Fruit fly (Drosophila melanogaster): Measurements from ENCODE around the gene CG32462.

The CG32462 gene

dm6 chr3L:22871845-22872361, 18.6 kb upstream of the CG32462 start, which contains the start of the genes CG11109 and Arf1:
Gene CG11109 (plus strand): TSS chr3L:22872200.
Gene Arf1 (minus strand): TSS chr3L:22872231.
- no peak for TF ChIP-seq rn (GFP tag; IDR thresholded peaks at IDR 0.05)
- no peak for TF ChIP-seq CG8301 (tag; optimal IDR thresholded peaks at IDR 0.05)
- TF ChIP-seq EcR (GFP tag; optimal IDR thresholded peaks at IDR 0.05): no peak
- no peak for TF ChIP-seq CG14655 (GFP tag; optimal IDR thresholded peaks at IDR 0.05)

- TF ChIP-seq Ets98B (GFP tag; IDR thresholded peaks at IDR 0.05) (no peak), CG34367 (tag; optimal IDR thresholded peaks at IDR 0.05) (no peak), CG13204 (GFP tag; optimal IDR thresholded peaks at IDR 0.05) (no peak), CG9948 (tag; optimal IDR thresholded peaks at IDR 0.05) (no peak), CG14655 (GFP tag; optimal IDR thresholded peaks at IDR 0.05) (no peak), Pif1B (GFP tag; optimal IDR thresholded peaks at IDR 0.05) (no peak), CG12605 (GFP tag; IDR thresholded peaks at IDR 0.05) (no peak), CG32121 (GFP tag; IDR thresholded peaks at IDR 0.05) (peak; percentile 53; the same call in 1 of the 2 replicates), Snoo (tag; optimal IDR thresholded peaks at IDR 0.05) (no peak), fd96Ca (GFP tag; IDR thresholded peaks at IDR 0.05) (peak; percentile 32; the same call in 1 of the 3 replicates), CG4496 (GFP tag; IDR thresholded peaks at IDR 0.05) (peak; percentile 37; the same call in 2 of the 3 replicates), CG15710 (tag; optimal IDR thresholded peaks at IDR 0.05) (no peak), EcR (GFP tag; optimal IDR thresholded peaks at IDR 0.05) (no peak)
Measured at dm6 chr3L:22871030-22871844, 17.9 kb upstream of the CG32462 start.

dm6 chr3L:22870378-22870777, 17.1 kb upstream of the CG32462 start:
- no peak for TF ChIP-seq gl (tag; optimal IDR thresholded peaks at IDR 0.05)
- no peak for TF ChIP-seq CG8159 (tag; optimal IDR thresholded peaks at IDR 0.05)
- no peak for TF ChIP-seq CG12605 (GFP tag; IDR thresholded peaks at IDR 0.05)
- no peak for TF ChIP-seq CG8301 (tag; optimal IDR thresholded peaks at IDR 0.05)
- no peak for TF ChIP-seq CG9948 (tag; optimal IDR thresholded peaks at IDR 0.05)
- no peak for TF ChIP-seq EcR (GFP tag; optimal IDR thresholded peaks at IDR 0.05)
- no peak for TF ChIP-seq Pif1A (GFP tag; optimal IDR thresholded peaks at IDR 0.05)
- TF ChIP-seq Snoo (tag; optimal IDR thresholded peaks at IDR 0.05): no peak
- no peak for TF ChIP-seq D1 (tag; optimal IDR thresholded peaks at IDR 0.05)
- no peak for TF ChIP-seq CG17806 (tag; optimal IDR thresholded peaks at IDR 0.05)

- TF ChIP-seq CG4496 (GFP tag; IDR thresholded peaks at IDR 0.05) (0 out of 3 replicates have a peak, but pooled peaks have one; percentile 43), EcR (GFP tag; optimal IDR thresholded peaks at IDR 0.05) (no peak), CG15710 (tag; optimal IDR thresholded peaks at IDR 0.05) (peak; percentile 11), Ets98B (GFP tag; IDR thresholded peaks at IDR 0.05) (peak; percentile 39; the same call in 1 of the 2 replicates), Snoo (tag; optimal IDR thresholded peaks at IDR 0.05) (peak; percentile 28)
Measured at dm6 chr3L:22868070-22868469, 14.8 kb upstream of the CG32462 start, which contains the start of gene EMC4. Gene EMC4 (minus strand): TSS chr3L:22868243.

dm6 chr3L:22865061-22865418, 11.7 kb upstream of the CG32462 start:
- TF ChIP-seq EcR (GFP tag; optimal IDR thresholded peaks at IDR 0.05) (no peak), CG15710 (tag; optimal IDR thresholded peaks at IDR 0.05) (peak; percentile 64), D1 (tag; optimal IDR thresholded peaks at IDR 0.05) (no peak), CG34367 (tag; optimal IDR thresholded peaks at IDR 0.05) (no peak), CG32121 (GFP tag; IDR thresholded peaks at IDR 0.05) (peak; percentile 74), CG8159 (tag; optimal IDR thresholded peaks at IDR 0.05) (peak; percentile 65), CG12605 (GFP tag; IDR thresholded peaks at IDR 0.05) (0 out of 2 replicates have a peak, but pooled peaks have one; percentile 25), CG13204 (GFP tag; optimal IDR thresholded peaks at IDR 0.05) (no peak), Pif1A (GFP tag; optimal IDR thresholded peaks at IDR 0.05) (peak; percentile 71), CG8301 (tag; optimal IDR thresholded peaks at IDR 0.05) (peak; percentile 63), Snoo (tag; optimal IDR thresholded peaks at IDR 0.05) (peak; percentile 72), Pif1B (GFP tag; optimal IDR thresholded peaks at IDR 0.05) (peak; percentile 84), CG9948 (tag; optimal IDR thresholded peaks at IDR 0.05) (peak; percentile 54), fd96Ca (GFP tag; IDR thresholded peaks at IDR 0.05) (no peak; the same call in 2 of the 3 replicates), CG4496 (GFP tag; IDR thresholded peaks at IDR 0.05) (peak; percentile 33; the same call in 2 of the 3 replicates), gl (tag; optimal IDR thresholded peaks at IDR 0.05) (no peak), rn (GFP tag; IDR thresholded peaks at IDR 0.05) (no peak), CG17806 (tag; optimal IDR thresholded peaks at IDR 0.05) (peak; percentile 51)

dm6 chr3L:22864254-22865060, 11.1 kb upstream of the CG32462 start, which contains the start of gene CG33170:
Gene CG33170 (plus strand): TSS chr3L:22864600.
- TF ChIP-seq CG4496 (GFP tag; IDR thresholded peaks at IDR 0.05): 0 out of 3 replicates have a peak, but pooled peaks have one; percentile 6
- TF ChIP-seq EcR (GFP tag; optimal IDR thresholded peaks at IDR 0.05): peak; percentile 8
- TF ChIP-seq fd96Ca (GFP tag; IDR thresholded peaks at IDR 0.05): 0 out of 3 replicates have a peak, but pooled peaks have one; percentile 52
- peak; percentile 14 for TF ChIP-seq gl (tag; optimal IDR thresholded peaks at IDR 0.05)
- no peak for TF ChIP-seq CG14655 (GFP tag; optimal IDR thresholded peaks at IDR 0.05)
- no peak for TF ChIP-seq CG12605 (GFP tag; IDR thresholded peaks at IDR 0.05)
- no peak for TF ChIP-seq CG9948 (tag; optimal IDR thresholded peaks at IDR 0.05)
- no peak for TF ChIP-seq CG17806 (tag; optimal IDR thresholded peaks at IDR 0.05)

Data from whole organism, pupa.